Fruit fly (Drosophila melanogaster) whole organism, embryonic: Measurements from ENCODE around the gene Lsm12a.

Experiments used
- CG10321 ChIP-seq: fragments of 200-800 bp; sonication (Bioruptor generic); IDR thresholded peaks from 2 replicates; pipeline ENCODE4 v1.3.6; 2022; ENCODE audit warnings: missing biosample characterization, missing genetic modification characterization
- Eip74EF ChIP-seq, 2 experiments: fragments of 200-800 bp in 1 of 2; fragments of >200 bp in 1 of 2; sonication (Bioruptor generic) in 1 of 2; optimal IDR thresholded peaks; 2 replicates each; lab custom pipeline; 2017 to 2019; ENCODE audit warnings: missing biosample characterization in 2 of 2, missing genetic modification characterization in 2 of 2, mild to moderate bottlenecking in 1 of 2, moderate library complexity in 1 of 2
- Gug ChIP-seq: fragments of 200-800 bp; sonication (Bioruptor generic); IDR thresholded peaks from 4 replicates; pipeline ENCODE4 v1.3.6; 2022; ENCODE audit warnings: missing biosample characterization, missing genetic modification characterization
- hth ChIP-seq: fragments of >200 bp; optimal IDR thresholded peaks from 2 replicates; lab custom pipeline; 2017; ENCODE audit warnings: inconsistent platforms

dm6 chrX:12056535-12056934 is 38.1 kb downstream of the Lsm12a start, which contains the start of gene Uch-L5R:
- TF ChIP-seq hth (lab: Kevin White, UChicago) (no peak), CG10321 (GFP tag; lab: Robert Waterston, UW) (no peak), Gug (GFP tag; lab: Robert Waterston, UW) (no peak), Eip74EF (GFP tag; optimal IDR thresholded peaks at IDR 0.05; lab: Kevin White, UChicago) (no peak)
